Fruit fly (Drosophila melanogaster) whole organism, pupa: ENCODE measurements around the gene Ir94c.

Experiments used
- CG10348 ChIP-seq: fragments of 200-800 bp; sonication (Bioruptor generic); IDR thresholded peaks from 2 replicates; pipeline ENCODE4 v1.3.6; 2022; ENCODE audit warnings: missing biosample characterization, missing genetic modification characterization
- CG12605 ChIP-seq: fragments of 200-800 bp; sonication (Bioruptor generic); IDR thresholded peaks from 2 replicates; pipeline ENCODE4 v1.3.6; 2022; ENCODE audit warnings: missing biosample characterization, missing genetic modification characterization
- CG13204 ChIP-seq: fragments of 200-800 bp; sonication (Bioruptor generic); optimal IDR thresholded peaks from 2 replicates; lab custom pipeline; 2018; ENCODE audit warnings: missing biosample characterization, mild to moderate bottlenecking, missing genetic modification characterization, moderate library complexity
- CG14655 ChIP-seq: fragments of 200-800 bp; sonication (Bioruptor generic); optimal IDR thresholded peaks from 3 replicates; lab custom pipeline; 2017; ENCODE audit warnings: mild to moderate bottlenecking, missing biosample characterization, missing genetic modification reagents, missing genetic modification characterization
- CG15710 ChIP-seq: fragments of 200-800 bp; sonication (Bioruptor generic); optimal IDR thresholded peaks from 2 replicates; lab custom pipeline; 2018; ENCODE audit warnings: missing biosample characterization, mild to moderate bottlenecking, missing genetic modification characterization, moderate library complexity
- CG17806 ChIP-seq: fragments of 200-800 bp; sonication (Bioruptor generic); optimal IDR thresholded peaks from 2 replicates; lab custom pipeline; 2018; ENCODE audit warnings: missing biosample characterization, mild to moderate bottlenecking, missing genetic modification characterization, moderate library complexity
- CG32121 ChIP-seq: fragments of 200-800 bp; sonication (Bioruptor generic); IDR thresholded peaks from 2 replicates; pipeline ENCODE4 v1.3.6; 2022; ENCODE audit warnings: missing biosample characterization, missing genetic modification characterization
- CG34367 ChIP-seq: fragments of 200-800 bp; sonication (Bioruptor generic); optimal IDR thresholded peaks from 2 replicates; lab custom pipeline; 2018; ENCODE audit warnings: missing biosample characterization, mild to moderate bottlenecking, missing genetic modification characterization
- CG4496 ChIP-seq: fragments of 200-800 bp; sonication (Bioruptor generic); IDR thresholded peaks from 3 replicates; pipeline ENCODE4 v1.3.6; 2022; ENCODE audit warnings: missing biosample characterization, missing genetic modification characterization
- CG8159 ChIP-seq: fragments of 200-800 bp; sonication (Bioruptor generic); optimal IDR thresholded peaks from 3 replicates; lab custom pipeline; 2018; ENCODE audit warnings: missing biosample characterization, mild to moderate bottlenecking, missing genetic modification characterization, moderate library complexity
- CG8301 ChIP-seq: fragments of 200-800 bp; sonication (Bioruptor generic); optimal IDR thresholded peaks from 2 replicates; lab custom pipeline; 2018; ENCODE audit warnings: missing biosample characterization, mild to moderate bottlenecking, missing genetic modification characterization
- CG9948 ChIP-seq: fragments of 200-800 bp; sonication (Bioruptor generic); optimal IDR thresholded peaks from 2 replicates; lab custom pipeline; 2018; ENCODE audit warnings: missing biosample characterization, mild to moderate bottlenecking, missing genetic modification characterization, moderate library complexity
- D1 ChIP-seq: fragments of 200-800 bp; sonication (Bioruptor generic); optimal IDR thresholded peaks from 2 replicates; lab custom pipeline; 2018; ENCODE audit warnings: missing biosample characterization, mild to moderate bottlenecking, missing genetic modification characterization, moderate library complexity
- EcR ChIP-seq: fragments of 200-800 bp; sonication (Bioruptor generic); optimal IDR thresholded peaks from 3 replicates; lab custom pipeline; 2019; ENCODE audit warnings: missing biosample characterization, missing genetic modification characterization, mild to moderate bottlenecking, moderate library complexity, missing genetic modification reagents
- Ets98B ChIP-seq: fragments of 200-800 bp; sonication (Bioruptor generic); IDR thresholded peaks from 2 replicates; pipeline ENCODE4 v1.3.6; 2022; ENCODE audit warnings: missing biosample characterization, missing genetic modification characterization
- Pif1A ChIP-seq: fragments of 200-800 bp; sonication (Bioruptor generic); optimal IDR thresholded peaks from 3 replicates; lab custom pipeline; 2016; ENCODE audit warnings: missing biosample characterization, missing genetic modification characterization
- Pif1B ChIP-seq: fragments of 200-800 bp; sonication (Bioruptor generic); optimal IDR thresholded peaks from 3 replicates; lab custom pipeline; 2016; ENCODE audit warnings: missing biosample characterization, missing genetic modification characterization
- Snoo ChIP-seq: fragments of 200-800 bp; sonication (Bioruptor generic); optimal IDR thresholded peaks from 3 replicates; lab custom pipeline; 2017; ENCODE audit warnings: missing biosample characterization, mild to moderate bottlenecking, missing genetic modification characterization, inconsistent platforms
- fd96Ca ChIP-seq: fragments of 200-800 bp; sonication (Bioruptor generic); IDR thresholded peaks from 3 replicates; pipeline ENCODE4 v1.3.6; 2022; ENCODE audit warnings: missing biosample characterization, missing genetic modification characterization
- gl ChIP-seq: fragments of 200-800 bp; sonication (Bioruptor generic); optimal IDR thresholded peaks from 2 replicates; lab custom pipeline; 2018; ENCODE audit warnings: missing biosample characterization, mild to moderate bottlenecking, missing genetic modification characterization
- rn ChIP-seq: fragments of 200-800 bp; sonication (Bioruptor generic); IDR thresholded peaks from 2 replicates; pipeline ENCODE4 v1.3.6; 2022; ENCODE audit warnings: missing biosample characterization, missing genetic modification characterization

Gene Ir94c

DNA sequence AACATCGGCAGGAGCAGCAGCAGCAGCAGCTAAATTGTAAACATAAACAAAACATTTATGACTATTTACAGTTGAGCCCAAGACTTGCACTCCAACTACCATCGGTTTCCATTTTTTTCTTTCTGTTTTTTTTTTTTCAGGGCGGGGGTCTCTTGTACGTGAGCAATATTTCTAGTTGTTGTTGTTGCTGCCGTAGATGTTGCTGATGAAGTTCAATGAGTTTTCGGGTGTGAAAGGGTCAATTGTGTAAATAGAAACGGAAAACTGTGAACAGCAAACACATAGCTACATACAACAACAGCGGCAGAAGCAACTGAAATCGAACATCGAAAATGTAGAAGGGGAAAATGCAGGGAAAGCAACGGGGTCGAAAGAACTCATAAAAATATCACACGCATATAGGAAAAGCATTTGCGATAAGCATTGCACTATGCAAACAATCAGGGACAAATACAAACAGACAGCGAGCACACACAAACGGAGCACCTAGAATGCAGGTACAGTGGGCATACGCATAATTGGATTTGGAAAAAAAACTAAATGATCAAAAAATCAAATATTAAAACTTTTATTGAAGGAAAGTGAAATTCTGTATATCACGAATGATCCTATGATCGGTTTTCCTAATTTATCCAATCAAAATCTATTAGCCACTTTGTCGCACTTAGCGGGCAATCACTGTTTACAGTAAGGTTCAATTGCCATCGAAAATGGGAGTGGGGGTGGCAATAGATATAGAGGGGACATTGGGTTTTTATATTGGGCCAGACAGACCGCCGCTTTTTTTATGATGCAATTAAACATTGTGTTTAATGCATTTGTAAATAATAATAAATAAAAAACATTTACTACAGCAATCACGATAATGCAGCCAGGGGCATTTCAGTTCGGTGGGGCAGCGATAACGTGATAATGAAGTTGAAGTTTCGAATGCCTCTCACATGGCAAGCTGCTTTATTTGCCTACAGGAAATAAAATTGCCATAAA, 26.5 kb upstream of the Ir94c start:
- TF ChIP-seq Snoo (no peak), Pif1B (GFP tag; lab: Kevin White, UChicago) (peak; percentile 58), CG10348 (peak; percentile 66; the same call in 1 of the 2 replicates), Pif1A (GFP tag; lab: Kevin White, UChicago) (peak; percentile 63), CG32121 (GFP tag; lab: Robert Waterston, UW) (peak; percentile 83), CG4496 (GFP tag; lab: Robert Waterston, UW) (no peak), CG13204 (no peak), CG8301 (tag; lab: Kevin White, UChicago) (peak; percentile 71), CG9948 (tag; lab: Kevin White, UChicago) (peak; percentile 56), CG15710 (tag; lab: Kevin White, UChicago) (peak; percentile 60), EcR (no peak), CG12605 (peak; percentile 27; the same call in 1 of the 2 replicates), CG14655 (GFP tag; lab: Kevin White, UChicago) (peak; percentile 74), CG8159 (tag; lab: Kevin White, UChicago) (peak; percentile 59), fd96Ca (GFP tag; lab: Robert Waterston, UW) (peak; percentile 86), CG17806 (peak; percentile 66), gl (tag; lab: Kevin White, UChicago) (no peak), Ets98B (peak; percentile 86), rn (peak; percentile 73), D1 (no peak), CG34367 (peak; percentile 26)

DNA sequence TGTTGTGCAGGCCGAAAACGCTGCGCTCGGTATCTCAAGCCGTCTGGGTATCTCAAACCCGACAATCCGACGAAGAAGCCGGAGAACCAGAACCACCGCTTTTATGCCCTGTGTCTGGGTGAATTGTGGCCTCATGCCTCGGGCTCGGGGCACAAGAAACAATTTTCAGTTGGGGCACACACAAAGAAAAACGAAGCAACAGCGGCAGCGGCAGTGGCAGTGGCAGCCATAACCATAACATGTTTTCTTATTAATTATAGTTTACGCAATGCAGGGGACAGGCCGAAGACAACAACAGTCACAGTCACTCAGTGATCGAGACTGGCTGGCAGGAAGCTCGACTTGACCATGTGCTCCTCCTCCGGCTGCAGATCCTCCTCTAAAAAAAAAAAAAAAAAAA, 23.2 kb upstream of the Ir94c start:
- TF ChIP-seq EcR, result peak; percentile 58
- TF ChIP-seq gl (tag; lab: Kevin White, UChicago), result no peak
- TF ChIP-seq Pif1B (GFP tag; lab: Kevin White, UChicago), result peak; percentile 25

DNA sequence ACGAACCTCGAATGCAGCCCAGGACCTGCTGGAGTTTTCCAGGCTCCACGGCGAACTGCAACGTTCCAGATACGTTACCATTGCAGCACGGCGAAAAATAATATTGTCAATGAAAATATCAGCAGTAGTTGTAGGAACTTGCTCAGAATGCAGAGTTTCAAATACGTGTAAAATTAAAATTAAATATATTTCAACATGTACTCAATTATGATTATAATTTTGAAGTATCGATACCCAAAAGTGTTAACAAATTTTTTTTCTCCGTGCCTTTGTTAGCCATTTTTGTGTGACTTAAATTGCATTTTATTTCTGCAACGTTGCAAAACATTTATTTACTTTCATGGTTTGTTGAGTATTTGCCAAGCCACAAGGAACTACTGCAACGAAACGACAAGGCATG, 22.1 kb upstream of the Ir94c start:
- TF ChIP-seq CG8159 (tag; lab: Kevin White, UChicago) (peak; percentile 11), Pif1B (GFP tag; lab: Kevin White, UChicago) (no peak), fd96Ca (GFP tag; lab: Robert Waterston, UW) (no peak), CG12605 (no peak), CG17806 (peak; percentile 38), CG15710 (tag; lab: Kevin White, UChicago) (peak; percentile 13), Ets98B (no peak), CG32121 (GFP tag; lab: Robert Waterston, UW) (no peak), rn (no peak), EcR (no peak), CG8301 (tag; lab: Kevin White, UChicago) (peak; percentile 38), CG9948 (tag; lab: Kevin White, UChicago) (peak; percentile 39), gl (tag; lab: Kevin White, UChicago) (no peak), CG34367 (no peak), Snoo (no peak), CG13204 (no peak), CG14655 (GFP tag; lab: Kevin White, UChicago) (peak; percentile 32), Pif1A (GFP tag; lab: Kevin White, UChicago) (peak; percentile 1), CG4496 (GFP tag; lab: Robert Waterston, UW) (no peak), D1 (no peak), CG10348 (no peak)

DNA sequence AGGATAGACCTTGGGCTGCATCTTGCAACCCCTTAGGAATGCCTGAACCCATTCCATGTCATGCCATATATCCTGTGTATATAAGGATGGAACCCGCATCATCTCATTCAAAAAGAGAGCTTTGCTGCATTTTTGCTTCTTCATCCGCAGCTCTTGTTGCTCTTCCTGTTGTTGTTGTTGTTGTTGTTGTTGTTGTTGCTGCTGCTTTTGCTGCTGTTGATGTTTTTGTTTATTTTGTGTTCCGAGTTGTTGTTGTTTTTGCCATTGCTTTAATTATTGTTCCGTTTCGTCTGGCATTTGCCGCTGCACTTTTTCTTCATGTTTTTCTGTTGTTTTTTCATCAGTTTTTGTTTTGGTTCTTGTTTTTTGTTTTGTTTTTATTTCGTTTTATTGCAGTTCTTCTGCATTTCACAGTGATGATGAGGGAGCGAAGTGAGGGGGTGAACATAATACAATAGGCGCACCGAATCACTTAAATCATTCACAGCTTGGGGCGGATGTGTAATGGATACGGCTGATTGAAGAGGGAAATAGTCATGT, 20.7 kb upstream of the Ir94c start:
- TF ChIP-seq CG8301 (tag; lab: Kevin White, UChicago) (peak; percentile 68), CG15710 (tag; lab: Kevin White, UChicago) (peak; percentile 72), D1 (no peak), CG32121 (GFP tag; lab: Robert Waterston, UW) (no peak), fd96Ca (GFP tag; lab: Robert Waterston, UW) (peak; percentile 9; the same call in 1 of the 3 replicates), gl (tag; lab: Kevin White, UChicago) (peak; percentile 87), Snoo (peak; percentile 35), EcR (peak; percentile 6), CG34367 (peak; percentile 77), CG9948 (tag; lab: Kevin White, UChicago) (peak; percentile 57), CG17806 (peak; percentile 61), CG14655 (GFP tag; lab: Kevin White, UChicago) (peak; percentile 67), CG4496 (GFP tag; lab: Robert Waterston, UW) (no peak), CG12605 (peak; percentile 87), Ets98B (no peak), rn (no peak; the same call in 1 of the 2 replicates), CG13204 (peak; percentile 84), Pif1B (GFP tag; lab: Kevin White, UChicago) (peak; percentile 43), Pif1A (GFP tag; lab: Kevin White, UChicago) (peak; percentile 74), CG8159 (tag; lab: Kevin White, UChicago) (peak; percentile 68)

DNA sequence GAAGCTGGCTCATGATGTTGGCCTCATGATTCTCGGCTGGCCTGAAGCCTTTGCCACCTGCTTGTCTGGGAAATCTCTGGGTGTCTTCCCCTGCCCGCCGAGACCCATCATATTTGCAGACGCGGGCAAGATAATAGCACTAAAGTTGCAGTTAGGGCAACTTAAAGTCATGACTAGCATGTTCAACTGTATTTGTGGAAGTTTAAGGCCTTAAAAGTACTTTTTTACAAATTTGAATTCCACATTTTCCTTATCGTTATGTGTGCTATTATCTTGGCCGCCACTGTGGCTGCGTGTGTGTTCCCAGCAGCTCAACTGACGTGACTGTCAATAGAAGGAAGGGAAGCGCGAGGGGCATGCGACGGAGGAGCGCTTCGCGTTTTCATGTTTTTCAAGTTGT, 19.9 kb upstream of the Ir94c start:
- TF ChIP-seq CG17806, result peak; percentile 91
- TF ChIP-seq CG32121 (GFP tag; lab: Robert Waterston, UW), result peak; percentile 84
- peak; percentile 75 for TF ChIP-seq Snoo
- TF ChIP-seq CG4496 (GFP tag; lab: Robert Waterston, UW), result no peak
- TF ChIP-seq Pif1B (GFP tag; lab: Kevin White, UChicago), result peak; percentile 87
- TF ChIP-seq CG12605, result peak; percentile 91
- peak; percentile 91 for TF ChIP-seq CG8159 (tag; lab: Kevin White, UChicago)
- peak; percentile 92 for TF ChIP-seq Ets98B
- TF ChIP-seq CG14655 (GFP tag; lab: Kevin White, UChicago), result peak; percentile 93
- TF ChIP-seq CG9948 (tag; lab: Kevin White, UChicago), result peak; percentile 94
- peak; percentile 92 for TF ChIP-seq CG34367
- peak; percentile 75 for TF ChIP-seq D1
- 0 out of 2 replicates have a peak, but pooled peaks have one; percentile 11 for TF ChIP-seq CG10348
- peak; percentile 90 for TF ChIP-seq Pif1A (GFP tag; lab: Kevin White, UChicago)
- TF ChIP-seq EcR, result no peak
- TF ChIP-seq rn, result peak; percentile 84
- TF ChIP-seq CG8301 (tag; lab: Kevin White, UChicago), result peak; percentile 97
- TF ChIP-seq gl (tag; lab: Kevin White, UChicago), result peak; percentile 89
- peak; percentile 95 for TF ChIP-seq fd96Ca (GFP tag; lab: Robert Waterston, UW)
- TF ChIP-seq CG15710 (tag; lab: Kevin White, UChicago), result peak; percentile 90
- TF ChIP-seq CG13204, result peak; percentile 85
